Worm (Caenorhabditis elegans) whole organism, L4 larva: ENCODE results near the gene nhr-70.

Source experiments
- D1046.2 ChIP-seq: fragments of 200-800 bp; sonication (Bioruptor generic); IDR thresholded peaks from 2 replicates; pipeline ENCODE4 v1.3.6; 2022; ENCODE audit warnings: missing genetic modification characterization, missing compliant biosample characterization
- aha-1 ChIP-seq: fragments of 150-350 bp; peaks from one replicate; lab custom pipeline; 2014; ENCODE audit warnings: missing biosample characterization, missing genetic modification characterization
- aly-2 ChIP-seq: sonication (generic microtip); optimal IDR thresholded peaks from 2 replicates; lab custom pipeline; 2018; ENCODE audit warnings: missing biosample characterization, missing genetic modification characterization
- daf-16 ChIP-seq, 3 experiments: sonication (generic microtip); optimal IDR thresholded peaks; 2 replicates each; lab custom pipeline; 2016 to 2017; ENCODE audit warnings: missing genetic modification characterization in 3 of 3, missing genetic modification reagents in 3 of 3, mild to moderate bottlenecking in 2 of 3, missing compliant biosample characterization in 2 of 3, missing biosample characterization in 1 of 3, moderate library complexity in 1 of 3
- dve-1 ChIP-seq: sonication (generic microtip); optimal IDR thresholded peaks from 2 replicates; lab custom pipeline; 2017; ENCODE audit warnings: antibody characterized with exemption, mild to moderate bottlenecking, missing genetic modification characterization, missing compliant biosample characterization; ENCODE audit not compliant: insufficient read depth
- lsy-2 ChIP-seq, 2 experiments: fragments of 150-350 bp in 1 of 2; sonication (generic microtip) in 1 of 2; optimal IDR thresholded peaks; 2 replicates each; lab custom pipeline; 2014 to 2017; ENCODE audit warnings: missing biosample characterization in 2 of 2, missing genetic modification characterization in 2 of 2
- madf-5 ChIP-seq, 2 experiments: fragments of 200-800 bp; sonication (Bioruptor generic); IDR thresholded peaks; 2 replicates each; pipeline ENCODE4 v1.3.6; 2022; ENCODE audit warnings: missing compliant biosample characterization in 2 of 2, missing genetic modification characterization in 2 of 2
- mdl-1 ChIP-seq, 2 experiments: fragments of 150-350 bp in 1 of 2; sonication (generic microtip) in 1 of 2; optimal IDR thresholded peaks; 2 replicates each; lab custom pipeline; 2014 to 2017; ENCODE audit warnings: missing biosample characterization in 2 of 2, missing genetic modification characterization in 2 of 2
- mep-1 ChIP-seq: fragments of 150-350 bp; sonication (generic microtip); optimal IDR thresholded peaks from 3 replicates; lab custom pipeline; 2014; ENCODE audit warnings: missing biosample characterization, missing genetic modification characterization
- nhr-237 ChIP-seq: sonication (generic microtip); optimal IDR thresholded peaks from 2 replicates; lab custom pipeline; 2017; ENCODE audit warnings: missing biosample characterization, missing genetic modification characterization
- unc-130 ChIP-seq: sonication (generic microtip); optimal IDR thresholded peaks from 2 replicates; lab custom pipeline; 2016; ENCODE audit warnings: missing genetic modification reagents, missing genetic modification characterization, missing compliant biosample characterization
- ztf-11 ChIP-seq: fragments of 150-350 bp; optimal IDR thresholded peaks from 2 replicates; lab custom pipeline; 2014; ENCODE audit warnings: missing biosample characterization, missing genetic modification characterization

ce11 chrV:18636248-18636647 lies 19.9 kb downstream of the nhr-70 start, which contains the start of gene egas-3:
- TF ChIP-seq nhr-237 (tag; lab: Kevin White, UChicago), result no peak
- no peak for TF ChIP-seq aha-1 (tag; lab: Kevin White, UChicago)
- no peak for TF ChIP-seq unc-130 (GFP tag; lab: Kevin White, UChicago)
- TF ChIP-seq dve-1, result no peak
- TF ChIP-seq D1046.2 (GFP tag; lab: Robert Waterston, UW), result no peak
- no peak for TF ChIP-seq ztf-11 (tag; lab: Kevin White, UChicago)
- no peak for TF ChIP-seq mdl-1 (tag; optimal IDR thresholded peaks at IDR 0.05; lab: Kevin White, UChicago)
- no peak for TF ChIP-seq madf-5 (GFP tag; IDR thresholded peaks at IDR 0.05; lab: Robert Waterston, UW)
- no peak for TF ChIP-seq mep-1 (tag; lab: Kevin White, UChicago)
- no peak for TF ChIP-seq lsy-2 (tag; optimal IDR thresholded peaks at IDR 0.05; lab: Kevin White, UChicago)
- TF ChIP-seq aly-2 (tag; lab: Kevin White, UChicago), result no peak
- TF ChIP-seq daf-16 (GFP tag; optimal IDR thresholded peaks at IDR 0.05; lab: Kevin White, UChicago), result no peak
- no peak for TF ChIP-seq daf-16 (tag; optimal IDR thresholded peaks at IDR 0.05; lab: Kevin White, UChicago)
